Worm (Caenorhabditis elegans): Measurements from ENCODE around the gene srw-122.

ce11 chrV:2942247-2942646 is 9.8 kb downstream of the srw-122 start:
- TF ChIP-seq him-1 (tag; optimal IDR thresholded peaks at IDR 0.05) (no peak), dao-5 (tag; optimal IDR thresholded peaks at IDR 0.05) (no peak), W03F9.2 (tag; optimal IDR thresholded peaks at IDR 0.05) (no peak)
